Fruit fly (Drosophila melanogaster) whole organism, wandering third instar larva: Measurements from ENCODE around the gene CG31904.

Source experiments
- CG9705 ChIP-seq: fragments of 200-800 bp; sonication (Bioruptor generic); optimal IDR thresholded peaks from 2 replicates; lab custom pipeline; 2018; ENCODE audit warnings: missing biosample characterization, mild to moderate bottlenecking, missing genetic modification characterization
- dmrt93B ChIP-seq: fragments of 200-800 bp; sonication (Bioruptor generic); optimal IDR thresholded peaks from 2 replicates; lab custom pipeline; 2018; ENCODE audit warnings: missing biosample characterization, mild to moderate bottlenecking, missing genetic modification characterization

dm6 chr2L:7719387-7719786 lies 19.2 kb downstream of the CG31904 start, which contains the start of gene CG13793:
- no peak for TF ChIP-seq dmrt93B (GFP tag; lab: Kevin White, UChicago)
- no peak for TF ChIP-seq CG9705 (GFP tag; lab: Kevin White, UChicago)
